Fruit fly (Drosophila melanogaster): ENCODE results near the gene Tie.

Gene Tie

DNA sequence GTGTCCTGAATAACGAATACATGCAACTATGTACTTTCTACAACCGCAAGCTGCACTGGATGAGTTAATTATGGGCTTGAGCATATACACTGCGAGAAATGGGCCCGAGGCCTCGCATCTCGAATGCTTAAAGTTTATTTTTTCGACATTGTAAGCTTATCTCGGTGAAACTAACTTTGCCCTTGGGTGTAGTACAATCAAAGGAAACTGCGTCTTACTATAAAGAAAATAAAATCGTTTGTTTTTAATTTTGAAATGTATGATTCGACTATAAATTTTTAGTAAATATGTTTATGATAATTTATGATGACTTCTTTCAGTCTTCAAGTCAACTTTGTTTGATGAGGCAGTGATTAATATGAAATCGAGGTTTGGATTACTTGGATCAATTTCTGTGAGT lies 13.8 kb upstream of the Tie start (continued):
- TF ChIP-seq fkh (GFP tag; optimal IDR thresholded peaks at IDR 0.05) (no peak), CG6854 (GFP tag; optimal IDR thresholded peaks at IDR 0.05) (no peak), Blimp-1 (GFP tag; optimal IDR thresholded peaks at IDR 0.05) (no peak), achi (GFP tag; optimal IDR thresholded peaks at IDR 0.05) (peak; percentile 61), spab (GFP tag; optimal IDR thresholded peaks at IDR 0.05) (peak; percentile 40), eg (GFP tag; IDR thresholded peaks at IDR 0.05) (no peak; the same call in 1 of the 3 replicates), Lpt (GFP tag; optimal IDR thresholded peaks at IDR 0.05) (peak; percentile 39), CG8319 (GFP tag; optimal IDR thresholded peaks at IDR 0.05) (peak; percentile 43), pdm3 (GFP tag; optimal IDR thresholded peaks at IDR 0.05) (peak; percentile 69), salr (GFP tag; optimal IDR thresholded peaks at IDR 0.05) (peak in 1 of 2 experiments; percentile 68), Hr4 (GFP tag; optimal IDR thresholded peaks at IDR 0.05) (peak; percentile 76), Smox (GFP tag; optimal IDR thresholded peaks at IDR 0.05) (peak; percentile 45)

DNA sequence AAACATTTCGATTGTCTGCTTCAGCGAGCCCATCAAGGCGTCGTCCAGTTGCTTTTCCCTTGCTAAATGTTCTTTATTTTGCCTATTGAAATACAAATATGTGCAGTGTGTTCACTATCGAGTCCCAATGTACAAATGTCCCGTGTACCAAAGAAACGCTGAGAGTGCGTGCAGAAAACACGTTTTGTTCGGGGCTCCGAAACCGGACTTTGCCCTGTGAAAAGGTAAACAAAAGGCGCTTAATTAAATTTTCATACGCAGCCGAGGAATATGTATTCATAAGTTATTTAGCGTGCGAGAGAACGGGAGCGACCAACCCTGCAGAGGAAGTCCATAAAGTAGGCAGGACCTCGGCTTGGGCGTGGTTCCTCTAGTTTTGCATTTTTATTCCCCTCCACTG lies 13.2 kb upstream of the Tie start:
- no peak for TF ChIP-seq eg (GFP tag; IDR thresholded peaks at IDR 0.05)
- peak; percentile 27 for TF ChIP-seq CG9139 (GFP tag; optimal IDR thresholded peaks at IDR 0.05)
- no peak for TF ChIP-seq Hr38 (GFP tag; optimal IDR thresholded peaks at IDR 0.05)
- TF ChIP-seq Sox15 (GFP tag; optimal IDR thresholded peaks at IDR 0.05) = no peak
- TF ChIP-seq ss (GFP tag; optimal IDR thresholded peaks at IDR 0.05) = peak; percentile 62 to 81
- TF ChIP-seq spab (GFP tag; optimal IDR thresholded peaks at IDR 0.05) = no peak
- TF ChIP-seq fd59A (GFP tag; optimal IDR thresholded peaks at IDR 0.05) = no peak
- no peak for TF ChIP-seq CG6792 (GFP tag; optimal IDR thresholded peaks at IDR 0.05)
- TF ChIP-seq dac (GFP tag; optimal IDR thresholded peaks at IDR 0.05) = no peak
- TF ChIP-seq CG7368 (GFP tag; optimal IDR thresholded peaks at IDR 0.05) = no peak
- TF ChIP-seq Hr39 (GFP tag; optimal IDR thresholded peaks at IDR 0.05) = no peak
- TF ChIP-seq CG8632 (GFP tag; optimal IDR thresholded peaks at IDR 0.05) = no peak
- no peak for TF ChIP-seq svp (GFP tag)
- TF ChIP-seq Gug (GFP tag; IDR thresholded peaks at IDR 0.05) = no peak
- no peak for TF ChIP-seq CG16779 (tag; optimal IDR thresholded peaks at IDR 0.05)
- no peak for TF ChIP-seq OdsH (GFP tag; optimal IDR thresholded peaks at IDR 0.05)
- no peak for TF ChIP-seq esn (GFP tag; optimal IDR thresholded peaks at IDR 0.05)
- no peak for TF ChIP-seq Ets96B (tag; optimal IDR thresholded peaks at IDR 0.05)
- no peak for TF ChIP-seq CG8319 (GFP tag; optimal IDR thresholded peaks at IDR 0.05)
- no peak for TF ChIP-seq CG3919 (GFP tag; optimal IDR thresholded peaks at IDR 0.05)
- peak; percentile 30 for TF ChIP-seq CG6854 (GFP tag; optimal IDR thresholded peaks at IDR 0.05)
- TF ChIP-seq CG4318 (GFP tag; optimal IDR thresholded peaks at IDR 0.05) = no peak

DNA sequence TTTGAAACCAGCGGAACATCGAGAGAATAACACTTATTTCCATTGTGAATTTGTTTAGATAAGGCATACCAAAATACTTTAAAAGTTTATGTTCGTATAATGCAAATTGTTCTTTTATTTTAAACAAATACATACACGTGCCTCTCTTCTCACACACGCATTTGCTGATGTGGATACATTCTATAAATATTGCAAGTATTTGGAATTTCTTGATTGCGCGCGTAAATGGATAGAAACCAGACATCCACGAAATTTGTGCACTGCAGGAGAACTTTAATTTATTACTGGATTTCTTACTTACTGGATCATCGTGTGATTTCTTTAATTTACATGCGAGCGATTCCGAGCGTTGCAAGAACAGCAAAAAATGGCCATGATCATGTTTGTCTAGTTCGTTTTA lies 12.7 kb upstream of the Tie start:
- no peak for TF ChIP-seq vri (GFP tag; optimal IDR thresholded peaks at IDR 0.05)
- no peak for TF ChIP-seq CG15336 (GFP tag; IDR thresholded peaks at IDR 0.05)
- TF ChIP-seq lz (GFP tag; optimal IDR thresholded peaks at IDR 0.05) = no peak
- no peak for TF ChIP-seq CG3919 (GFP tag; optimal IDR thresholded peaks at IDR 0.05)
- no peak for TF ChIP-seq CG3032 (tag; optimal IDR thresholded peaks at IDR 0.05)
- TF ChIP-seq Hr4 (GFP tag; optimal IDR thresholded peaks at IDR 0.05) = no peak
- no peak for TF ChIP-seq Gug (GFP tag; IDR thresholded peaks at IDR 0.05)
- no peak for TF ChIP-seq Eip93F (GFP tag; optimal IDR thresholded peaks at IDR 0.05)
- no peak for TF ChIP-seq CG6808 (GFP tag; optimal IDR thresholded peaks at IDR 0.05)
- TF ChIP-seq CG10669 (GFP tag; optimal IDR thresholded peaks at IDR 0.05) = no peak
- TF ChIP-seq Ets96B (tag; optimal IDR thresholded peaks at IDR 0.05) = no peak
- no peak for TF ChIP-seq CG11294 (GFP tag; IDR thresholded peaks at IDR 0.05)
- no peak for TF ChIP-seq CG16779 (tag; optimal IDR thresholded peaks at IDR 0.05)

Data from whole organism, prepupa.